Fruit fly (Drosophila melanogaster): ENCODE measurements around the gene Coq4.

Gene Coq4

DNA sequence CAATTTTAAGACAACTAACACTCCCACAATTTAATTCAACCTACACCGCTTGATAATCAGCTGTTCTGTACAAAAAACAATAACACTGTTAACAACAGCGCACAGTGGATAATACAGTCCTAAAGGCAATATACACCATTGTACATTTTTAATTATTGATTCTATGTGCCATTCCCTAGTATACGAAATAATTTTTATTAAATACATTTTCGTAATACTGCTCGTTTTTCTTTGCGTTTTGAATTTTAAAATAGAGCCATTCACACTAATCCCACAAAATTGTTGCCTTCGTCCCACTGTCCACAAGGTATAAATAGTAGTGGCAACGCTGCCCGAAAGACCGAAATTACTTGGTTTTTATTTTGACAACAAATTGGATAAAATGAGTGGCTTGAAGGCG, at the start of gene Coq4, which contains the start of gene CG32176 (continued):
- TF ChIP-seq CG4707 (GFP tag; optimal IDR thresholded peaks at IDR 0.05): peak; percentile 100
- peak; percentile 88 for TF ChIP-seq CG3163 (GFP tag; optimal IDR thresholded peaks at IDR 0.05)
- no peak for TF ChIP-seq Dfd (GFP tag; optimal IDR thresholded peaks at IDR 0.05)
- peak; percentile 99 for TF ChIP-seq CG12942 (GFP tag; optimal IDR thresholded peaks at IDR 0.05)
- TF ChIP-seq eyg (GFP tag; optimal IDR thresholded peaks at IDR 0.05): peak; percentile 97
- TF ChIP-seq CG7271 (tag; optimal IDR thresholded peaks at IDR 0.05): peak; percentile 88
- TF ChIP-seq CG8765 (GFP tag; IDR thresholded peaks at IDR 0.05): peak; percentile 97
- TF ChIP-seq abd-A (tag; optimal IDR thresholded peaks at IDR 0.05): peak; percentile 78
- peak; percentile 96 for TF ChIP-seq kay (GFP tag; optimal IDR thresholded peaks at IDR 0.05)
- peak; percentile 73 to 88 for TF ChIP-seq crp (GFP tag; optimal IDR thresholded peaks at IDR 0.05)
- peak; percentile 98 for TF ChIP-seq CG9609 (GFP tag; optimal IDR thresholded peaks at IDR 0.05)
- peak; percentile 98 for TF ChIP-seq CG12155 (GFP tag; optimal IDR thresholded peaks at IDR 0.05)
- TF ChIP-seq CG14667 (GFP tag; IDR thresholded peaks at IDR 0.05): peak; percentile 97
- TF ChIP-seq CG10654 (GFP tag; optimal IDR thresholded peaks at IDR 0.05): peak; percentile 99
- peak; percentile 97 for TF ChIP-seq CG2678 (tag; optimal IDR thresholded peaks at IDR 0.05)
- peak; percentile 97 for TF ChIP-seq fu2 (GFP tag; optimal IDR thresholded peaks at IDR 0.05)
- peak; percentile 69 for TF ChIP-seq crol (GFP tag; IDR thresholded peaks at IDR 0.05)
- TF ChIP-seq oc (tag; optimal IDR thresholded peaks at IDR 0.05): peak; percentile 98
- TF ChIP-seq CG13123 (GFP tag; optimal IDR thresholded peaks at IDR 0.05): peak; percentile 96
- TF ChIP-seq CG33557 (GFP tag; optimal IDR thresholded peaks at IDR 0.05): peak; percentile 95
- TF ChIP-seq CkIIα-i1 (GFP tag; IDR thresholded peaks at IDR 0.05): peak; percentile 84
- no peak for TF ChIP-seq lov (optimal IDR thresholded peaks at IDR 0.05)
- peak; percentile 96 for TF ChIP-seq lov (GFP tag; IDR thresholded peaks at IDR 0.05)
- peak; percentile 96 for TF ChIP-seq klu (GFP tag; IDR thresholded peaks at IDR 0.05)
- peak; percentile 97 for TF ChIP-seq HLH3B (GFP tag; IDR thresholded peaks at IDR 0.05)
- TF ChIP-seq CG1832 (GFP tag; optimal IDR thresholded peaks at IDR 0.05): no peak
- TF ChIP-seq Vsx1 (GFP tag; optimal IDR thresholded peaks at IDR 0.05): peak; percentile 89
- peak; percentile 96 for TF ChIP-seq CG6689 (GFP tag; IDR thresholded peaks at IDR 0.05)
- TF ChIP-seq Taf1 (GFP tag; IDR thresholded peaks at IDR 0.05): peak; percentile 96
- TF ChIP-seq CG12104 (GFP tag; optimal IDR thresholded peaks at IDR 0.05): peak; percentile 94
- peak; percentile 91 for TF ChIP-seq YL-1 (GFP tag; optimal IDR thresholded peaks at IDR 0.05)
- peak; percentile 71 for TF ChIP-seq CG14965 (GFP tag; optimal IDR thresholded peaks at IDR 0.05; ENCODE audit: borderline replicate concordance)
- TF ChIP-seq CG12219 (GFP tag; optimal IDR thresholded peaks at IDR 0.05): peak; percentile 96
- TF ChIP-seq Antp (GFP tag; optimal IDR thresholded peaks at IDR 0.05): peak; percentile 98
- peak; percentile 94 for TF ChIP-seq CG17612 (GFP tag; IDR thresholded peaks at IDR 0.05)
- TF ChIP-seq Camta (GFP tag; optimal IDR thresholded peaks at IDR 0.05): peak; percentile 98
- peak; percentile 98 for TF ChIP-seq trh (GFP tag; optimal IDR thresholded peaks at IDR 0.05)
- peak; percentile 99 for TF ChIP-seq az2 (GFP tag; optimal IDR thresholded peaks at IDR 0.05)
- peak; percentile 76; the same call in 2 of the 3 replicates for TF ChIP-seq CG6791 (GFP tag; IDR thresholded peaks at IDR 0.05; ENCODE audit: partially characterized antibody)
- peak in 1 of 3 experiments; percentile 57 for TF ChIP-seq Stat92E (GFP tag; optimal IDR thresholded peaks at IDR 0.05)
- peak; percentile 91 for TF ChIP-seq ash1 (GFP tag; optimal IDR thresholded peaks at IDR 0.05)
- TF ChIP-seq trem (tag; optimal IDR thresholded peaks at IDR 0.05): peak; percentile 94
- peak; percentile 97 for TF ChIP-seq Fer1 (GFP tag; optimal IDR thresholded peaks at IDR 0.05)
- TF ChIP-seq bsh (GFP tag; optimal IDR thresholded peaks at IDR 0.05): peak; percentile 73 to 98
- peak; percentile 91 for TF ChIP-seq CG17802 (tag; optimal IDR thresholded peaks at IDR 0.05)
- peak; percentile 98 for TF ChIP-seq Atf3 (GFP tag; optimal IDR thresholded peaks at IDR 0.05)
- peak; percentile 90 for TF ChIP-seq CG6254 (GFP tag; optimal IDR thresholded peaks at IDR 0.05)
- TF ChIP-seq CG6854 (GFP tag; optimal IDR thresholded peaks at IDR 0.05): peak; percentile 88
- peak; percentile 95 for TF ChIP-seq emc (GFP tag; optimal IDR thresholded peaks at IDR 0.05)
- peak; percentile 91 for TF ChIP-seq Elba2 (GFP tag; optimal IDR thresholded peaks at IDR 0.05)
- TF ChIP-seq CG10274 (GFP tag; optimal IDR thresholded peaks at IDR 0.05): peak; percentile 88
